Worm (Caenorhabditis elegans): ENCODE results near the gene clec-174.

clec-174 gene

ce11 chrIV:3981601-3982000, 40.1 kb upstream of the clec-174 start, which contains the start of gene srh-223:
Gene srh-223 (plus strand): TSS chrIV:3981901.
- TF ChIP-seq C16A3.4 (tag; optimal IDR thresholded peaks at IDR 0.05) (no peak), lir-3 (tag; optimal IDR thresholded peaks at IDR 0.05; ENCODE audit: poor library complexity) (no peak), nhr-28 (tag; optimal IDR thresholded peaks at IDR 0.05) (no peak), efl-3 (GFP tag; optimal IDR thresholded peaks at IDR 0.05) (no peak), hlh-17 (GFP tag; optimal IDR thresholded peaks at IDR 0.05; ENCODE audit: borderline replicate concordance) (no peak), isw-1 (GFP tag; IDR thresholded peaks at IDR 0.05) (no peak), lin-39 (tag; optimal IDR thresholded peaks at IDR 0.05) (no peak), mef-2 (tag; optimal IDR thresholded peaks at IDR 0.05) (no peak), nhr-77 (tag; optimal IDR thresholded peaks at IDR 0.05) (no peak)

DNA sequence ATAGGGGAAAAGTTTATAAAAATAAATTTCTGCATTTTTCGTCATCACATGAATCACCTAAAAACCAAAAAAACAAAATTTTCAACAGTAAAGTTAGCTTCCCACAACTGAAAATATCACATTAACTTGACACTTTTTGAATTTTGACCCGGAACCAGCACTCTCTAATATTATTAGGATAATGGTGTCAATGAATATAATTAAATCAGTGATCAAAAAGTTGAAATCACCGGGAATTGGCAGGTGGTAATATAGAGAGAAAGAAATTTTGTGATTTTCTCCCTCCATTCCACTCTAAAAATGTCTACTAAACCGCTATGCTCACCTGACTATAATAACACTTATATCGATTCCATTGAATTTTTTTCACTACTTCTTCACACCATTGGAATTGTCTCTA, 38.0 kb upstream of the clec-174 start, which contains the start of gene srh-222:
Gene srh-222 (plus strand): TSS at position 301 of the 400 bp plus-strand sequence.
- TF ChIP-seq unc-98 (GFP tag; IDR thresholded peaks at IDR 0.05): no peak
- no peak for TF ChIP-seq unc-86 (tag; optimal IDR thresholded peaks at IDR 0.05)

DNA sequence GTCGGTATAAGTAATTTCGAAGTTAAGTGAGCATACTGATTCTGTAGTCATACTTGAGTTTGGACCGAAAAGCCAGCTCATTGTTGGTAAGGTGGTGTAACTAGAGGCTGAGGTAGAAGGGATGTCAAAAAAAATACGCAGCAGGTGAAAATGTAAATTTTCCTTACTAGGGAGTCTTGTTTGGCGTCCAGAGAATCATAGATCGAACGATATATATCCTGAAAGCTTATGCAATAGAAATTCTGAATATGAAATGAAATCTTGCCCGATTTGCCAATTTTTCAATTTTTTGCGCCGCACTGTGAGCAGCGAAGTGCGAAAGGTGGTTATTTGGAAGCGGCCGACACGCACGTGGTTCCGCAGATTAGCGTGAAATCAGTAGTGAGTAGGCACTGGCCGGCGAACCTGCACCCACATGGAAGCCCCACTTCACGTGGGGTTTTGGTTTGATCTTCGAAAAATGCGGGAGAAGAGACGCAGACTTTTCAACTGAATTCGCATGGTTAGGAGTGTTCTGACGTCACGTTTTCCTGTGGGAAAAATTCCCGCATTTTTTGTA, 36.5 kb upstream of the clec-174 start, which contains the start of gene srh-220:
Gene srh-220 (minus strand): TSS at position 51 of the 559 bp plus-strand sequence.
- TF ChIP-seq nhr-84 (tag; optimal IDR thresholded peaks at IDR 0.05) (no peak), mef-2 (tag; optimal IDR thresholded peaks at IDR 0.05) (no peak), ceh-63 (GFP tag; optimal IDR thresholded peaks at IDR 0.05) (no peak)

DNA sequence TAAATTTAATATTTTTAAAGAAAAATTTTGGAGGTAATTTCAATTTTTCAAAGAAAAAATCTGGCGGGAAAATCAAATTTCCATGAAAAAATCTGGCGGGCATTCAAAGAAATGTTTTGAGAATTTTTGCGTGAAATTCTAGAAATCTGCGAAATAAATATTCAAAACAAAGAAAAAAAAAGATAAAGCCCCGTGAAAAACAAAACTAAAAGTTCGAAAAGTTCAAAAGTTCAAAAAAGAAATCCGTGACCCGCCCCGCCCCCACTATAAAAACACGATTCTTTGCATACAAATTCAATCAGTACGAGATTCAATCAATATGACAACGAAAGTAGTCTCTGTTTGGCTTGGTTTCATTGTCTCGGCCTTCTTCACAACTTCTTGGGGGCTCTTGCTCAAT, 31.5 kb upstream of the clec-174 start, which contains the start of gene clec-79:
Gene clec-79 (plus strand): TSS at position 301 of the 400 bp plus-strand sequence.
- no peak for TF ChIP-seq elt-3 (tag; optimal IDR thresholded peaks at IDR 0.05)
- no peak for TF ChIP-seq dsc-1 (tag; optimal IDR thresholded peaks at IDR 0.05)
- TF ChIP-seq ets-5 (GFP tag; IDR thresholded peaks at IDR 0.05): no peak
- no peak for TF ChIP-seq ceh-63 (GFP tag; optimal IDR thresholded peaks at IDR 0.05)
- TF ChIP-seq ces-1 (GFP tag; optimal IDR thresholded peaks at IDR 0.05): no peak
- TF ChIP-seq pag-3 (tag; optimal IDR thresholded peaks at IDR 0.05; ENCODE audit: borderline replicate concordance, insufficient read depth): no peak
- no peak for TF ChIP-seq efl-3 (GFP tag; optimal IDR thresholded peaks at IDR 0.05)
- no peak for TF ChIP-seq ztf-4 (tag; optimal IDR thresholded peaks at IDR 0.05)
- TF ChIP-seq sptf-1 (tag; optimal IDR thresholded peaks at IDR 0.05): no peak
- TF ChIP-seq unc-30 (tag; optimal IDR thresholded peaks at IDR 0.05): no peak
- no peak for TF ChIP-seq snu-23 (GFP tag; optimal IDR thresholded peaks at IDR 0.05)
- no peak for TF ChIP-seq elt-2 (tag; optimal IDR thresholded peaks at IDR 0.05)

ce11 chrIV:3965013-3965412, 23.5 kb upstream of the clec-174 start, which contains the start of gene clec-76:
Gene clec-76 (plus strand): TSS chrIV:3965246.
- TF ChIP-seq sup-37 (GFP tag; optimal IDR thresholded peaks at IDR 0.05) (no peak), lin-13 (GFP tag; optimal IDR thresholded peaks at IDR 0.05) (no peak), unc-86 (tag; optimal IDR thresholded peaks at IDR 0.05) (no peak), elt-2 (tag; optimal IDR thresholded peaks at IDR 0.05) (peak; percentile 82), nhr-237 (tag; optimal IDR thresholded peaks at IDR 0.05) (no peak), hlh-4 (tag; optimal IDR thresholded peaks at IDR 0.05) (no peak), C34B4.2 (tag; optimal IDR thresholded peaks at IDR 0.05) (no peak), dpl-1 (GFP tag; optimal IDR thresholded peaks at IDR 0.05) (no peak), snpc-4 (tag; optimal IDR thresholded peaks at IDR 0.05) (no peak), sptf-1 (tag; optimal IDR thresholded peaks at IDR 0.05) (no peak), lin-35 (GFP tag; optimal IDR thresholded peaks at IDR 0.05) (peak in 1 of 2 experiments; percentile 2), ceh-82 (tag; optimal IDR thresholded peaks at IDR 0.05) (no peak), mef-2 (tag; optimal IDR thresholded peaks at IDR 0.05) (no peak), ztf-11 (tag; optimal IDR thresholded peaks at IDR 0.05) (no peak), F16B12.6 (tag; optimal IDR thresholded peaks at IDR 0.05) (no peak), nhr-84 (tag; optimal IDR thresholded peaks at IDR 0.05) (no peak)

All from whole organism, L1 larva.